Worm (Caenorhabditis elegans) whole organism, mixed stage, embryonic: ENCODE data around the gene Y19D10B.6.

ENCODE experiments used
- ham-2 ChIP-seq: fragments of 200-800 bp; sonication (Bioruptor generic); optimal IDR thresholded peaks from 2 replicates; lab custom pipeline; 2018; ENCODE audit warnings: mild to moderate bottlenecking, missing genetic modification characterization, missing compliant biosample characterization
- mab-5 ChIP-seq: fragments of 150-350 bp; optimal IDR thresholded peaks from 2 replicates; lab custom pipeline; 2014; ENCODE audit warnings: missing biosample characterization, missing genetic modification characterization
- pha-4 ChIP-seq: fragments of 150-350 bp; optimal IDR thresholded peaks from 2 replicates; lab custom pipeline; 2018; ENCODE audit warnings: missing biosample characterization, missing genetic modification reagents, missing genetic modification characterization

DNA sequence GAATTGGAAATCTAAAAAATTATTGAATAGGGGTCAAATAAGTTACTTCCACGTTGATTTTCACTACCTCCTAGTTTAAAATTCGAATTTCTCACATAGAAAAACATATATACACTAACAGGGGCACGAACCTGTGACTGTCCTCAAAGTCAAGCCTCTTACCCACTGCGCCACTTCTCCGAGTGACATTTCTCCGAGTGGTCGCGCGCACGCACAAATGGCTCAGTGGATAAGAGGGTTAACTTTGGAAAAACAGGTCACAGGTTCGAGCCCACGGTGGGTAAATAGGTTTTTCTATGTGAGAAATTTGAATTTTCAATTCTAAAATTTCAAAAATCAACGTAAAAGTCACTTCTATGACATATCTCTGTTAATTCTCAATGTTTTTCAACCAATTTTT is 43.6 kb downstream of the Y19D10B.6 start:
- TF ChIP-seq ham-2 (GFP tag; lab: Kevin White, UChicago) (no peak), pha-4 (tag; lab: Kevin White, UChicago) (no peak), mab-5 (no peak)
